Worm (Caenorhabditis elegans): ENCODE results near the gene F42A6.1.

- TF ChIP-seq klf-2 (GFP tag; conservative IDR thresholded peaks at IDR 0.05) (no peak), flt-1 (GFP tag; IDR thresholded peaks at IDR 0.05) (no peak)
Measured at ce11 chrIV:3368638-3369247, 13.9 kb downstream of the F42A6.1 start, which contains the start of gene vha-19.

Measured in whole organism, midembryonic.